Worm (Caenorhabditis elegans) whole organism, late embryonic: Measurements from ENCODE around the gene ugt-10.

Experiments
- C38D4.7 ChIP-seq: fragments of 200-800 bp; sonication (Bioruptor generic); optimal IDR thresholded peaks from 2 replicates; lab custom pipeline; 2018; ENCODE audit warnings: mild to moderate bottlenecking, missing genetic modification characterization, moderate library complexity, missing compliant biosample characterization
- F13H6.1 ChIP-seq: sonication (generic microtip); optimal IDR thresholded peaks from 2 replicates; lab custom pipeline; 2016; ENCODE audit warnings: missing genetic modification characterization, missing compliant biosample characterization
- K09A11.1 ChIP-seq: sonication (generic microtip); optimal IDR thresholded peaks from 2 replicates; lab custom pipeline; 2017; ENCODE audit warnings: antibody characterized with exemption, mild to moderate bottlenecking, missing genetic modification characterization, missing compliant biosample characterization; ENCODE audit not compliant: insufficient read depth
- T23F11.4 ChIP-seq: fragments of 200-800 bp; sonication (Bioruptor generic); optimal IDR thresholded peaks from 2 replicates; lab custom pipeline; 2018; ENCODE audit warnings: mild to moderate bottlenecking, missing genetic modification characterization, missing compliant biosample characterization
- Y22D7AL.16 ChIP-seq: sonication (generic microtip); optimal IDR thresholded peaks from 2 replicates; lab custom pipeline; 2016; ENCODE audit warnings: missing genetic modification characterization, missing compliant biosample characterization
- ama-1 ChIP-seq: fragments of 150-350 bp; optimal IDR thresholded peaks from 2 replicates; lab custom pipeline; 2014
- ceh-18 ChIP-seq: sonication (generic microtip); optimal IDR thresholded peaks from 2 replicates; lab custom pipeline; 2016; ENCODE audit warnings: missing genetic modification characterization, missing compliant biosample characterization
- ceh-19 ChIP-seq: fragments of 200-800 bp; sonication (Bioruptor generic); optimal IDR thresholded peaks from 2 replicates; lab custom pipeline; 2018; ENCODE audit warnings: mild to moderate bottlenecking, missing genetic modification characterization, missing compliant biosample characterization
- ceh-22 ChIP-seq: sonication (generic microtip); optimal IDR thresholded peaks from 2 replicates; lab custom pipeline; 2017; ENCODE audit warnings: missing biosample characterization, missing genetic modification characterization
- ceh-30 ChIP-seq: fragments of 150-350 bp; optimal IDR thresholded peaks from 2 replicates; lab custom pipeline; 2014; ENCODE audit warnings: missing biosample characterization, missing genetic modification characterization
- ceh-45 ChIP-seq: fragments of 200-800 bp; sonication (Bioruptor generic); IDR thresholded peaks from 2 replicates; pipeline ENCODE4 v1.3.6; 2022; ENCODE audit warnings: missing genetic modification reagents, missing genetic modification characterization, missing compliant biosample characterization
- che-1 ChIP-seq: sonication (generic microtip); optimal IDR thresholded peaks from 2 replicates; lab custom pipeline; 2016; ENCODE audit warnings: mild to moderate bottlenecking, missing genetic modification characterization, missing compliant biosample characterization
- dmd-4 ChIP-seq: sonication (generic microtip); optimal IDR thresholded peaks from 2 replicates; lab custom pipeline; 2016; ENCODE audit warnings: borderline replicate concordance, missing genetic modification characterization, missing compliant biosample characterization
- dve-1 ChIP-seq: sonication (generic microtip); optimal IDR thresholded peaks from 2 replicates; lab custom pipeline; 2017; ENCODE audit warnings: antibody characterized with exemption, mild to moderate bottlenecking, missing genetic modification characterization, missing compliant biosample characterization
- elt-4 ChIP-seq: sonication (generic microtip); optimal IDR thresholded peaks from 2 replicates; lab custom pipeline; 2016; ENCODE audit warnings: missing genetic modification characterization, missing compliant biosample characterization
- ets-4 ChIP-seq: sonication (generic microtip); optimal IDR thresholded peaks from 2 replicates; lab custom pipeline; 2016; ENCODE audit warnings: missing genetic modification characterization, missing compliant biosample characterization
- fax-1 ChIP-seq: sonication (generic microtip); optimal IDR thresholded peaks from 2 replicates; lab custom pipeline; 2016; ENCODE audit warnings: missing genotype, missing genetic modification characterization, missing compliant biosample characterization
- gmeb-2 ChIP-seq: sonication (generic microtip); optimal IDR thresholded peaks from 2 replicates; lab custom pipeline; 2016; ENCODE audit warnings: missing genetic modification characterization, inconsistent platforms, missing compliant biosample characterization
- hlh-13 ChIP-seq: fragments of 200-800 bp; sonication (Bioruptor generic); optimal IDR thresholded peaks from 2 replicates; lab custom pipeline; 2018; ENCODE audit warnings: mild to moderate bottlenecking, missing genetic modification characterization, missing compliant biosample characterization
- hlh-15 ChIP-seq: sonication (generic microtip); optimal IDR thresholded peaks from 2 replicates; lab custom pipeline; 2016; ENCODE audit warnings: missing genetic modification characterization, missing compliant biosample characterization
- hlh-6 ChIP-seq: sonication (generic microtip); optimal IDR thresholded peaks from 2 replicates; lab custom pipeline; 2016; ENCODE audit warnings: missing genotype, missing genetic modification characterization, missing compliant biosample characterization
- hlh-8 ChIP-seq: sonication (generic microtip); optimal IDR thresholded peaks from 2 replicates; lab custom pipeline; 2016; ENCODE audit warnings: missing genotype, missing genetic modification characterization, missing compliant biosample characterization
- lim-6 ChIP-seq: sonication (generic microtip); optimal IDR thresholded peaks from 2 replicates; lab custom pipeline; 2016; ENCODE audit warnings: missing genetic modification characterization, missing compliant biosample characterization
- lin-11 ChIP-seq: fragments of 200-800 bp; sonication (Bioruptor generic); optimal IDR thresholded peaks from 2 replicates; lab custom pipeline; 2018; ENCODE audit warnings: mild to moderate bottlenecking, missing genetic modification characterization, missing compliant biosample characterization
- madf-2 ChIP-seq: sonication (generic microtip); optimal IDR thresholded peaks from 2 replicates; lab custom pipeline; 2017; ENCODE audit warnings: missing genetic modification characterization, missing compliant biosample characterization
- nfya-1 ChIP-seq: sonication (generic microtip); optimal IDR thresholded peaks from 2 replicates; lab custom pipeline; 2017; ENCODE audit warnings: missing genetic modification characterization, mild to moderate bottlenecking, missing compliant biosample characterization, antibody characterized with exemption, moderate library complexity
- odd-2 ChIP-seq: sonication (generic microtip); optimal IDR thresholded peaks from 2 replicates; lab custom pipeline; 2017; ENCODE audit warnings: antibody characterized with exemption, mild to moderate bottlenecking, missing genetic modification characterization, missing compliant biosample characterization
- pag-3 ChIP-seq: sonication (generic microtip); optimal IDR thresholded peaks from 2 replicates; lab custom pipeline; 2016; ENCODE audit warnings: missing compliant biosample characterization, missing genetic modification characterization, borderline replicate concordance
- pat-9 ChIP-seq: fragments of 200-800 bp; sonication (Bioruptor generic); optimal IDR thresholded peaks from 2 replicates; lab custom pipeline; 2018; ENCODE audit warnings: mild to moderate bottlenecking, missing genetic modification characterization, moderate library complexity, missing compliant biosample characterization
- ref-2 ChIP-seq: sonication (generic microtip); optimal IDR thresholded peaks from 2 replicates; lab custom pipeline; 2016; ENCODE audit warnings: missing genetic modification characterization, missing compliant biosample characterization
- rnt-1 ChIP-seq: sonication (generic microtip); optimal IDR thresholded peaks from 2 replicates; lab custom pipeline; 2016; ENCODE audit warnings: missing genetic modification characterization, missing compliant biosample characterization
- sdc-2 ChIP-seq: sonication (generic microtip); optimal IDR thresholded peaks from 2 replicates; lab custom pipeline; 2016; ENCODE audit warnings: missing genotype, missing genetic modification characterization, missing compliant biosample characterization
- ttx-3 ChIP-seq: sonication (generic microtip); optimal IDR thresholded peaks from 2 replicates; lab custom pipeline; 2016; ENCODE audit warnings: missing genetic modification reagents, missing genetic modification characterization, missing compliant biosample characterization
- unc-3 ChIP-seq, 2 experiments: fragments of 200-800 bp in 1 of 2; sonication (Bioruptor generic) in 1 of 2; sonication (generic microtip) in 1 of 2; conservative IDR thresholded peaks in 1 of 2; optimal IDR thresholded peaks in 1 of 2; 2 replicates each; pipeline versions ENCODE4 v1.3.6 to Lab custom; 2016 to 2022; ENCODE audit warnings: missing compliant biosample characterization in 2 of 2, missing genetic modification characterization in 2 of 2, missing genetic modification reagents in 1 of 2
- unc-42 ChIP-seq: sonication (generic microtip); optimal IDR thresholded peaks from 2 replicates; lab custom pipeline; 2016; ENCODE audit warnings: missing genotype, missing genetic modification characterization, missing compliant biosample characterization
- unc-55 ChIP-seq: sonication (generic microtip); optimal IDR thresholded peaks from 2 replicates; lab custom pipeline; 2017; ENCODE audit warnings: missing biosample characterization, missing genetic modification reagents, missing genetic modification characterization

ugt-10 gene

ce11 chrV:4885372-4885771 is 14.5 kb downstream of the ugt-10 start, which contains the start of gene T19H12.3:
T19H12.3 (plus strand) TSS chrV:4885672.
- TF ChIP-seq hlh-13 (GFP tag; lab: Kevin White, UChicago): no peak
- TF ChIP-seq hlh-15 (tag; lab: Kevin White, UChicago): no peak
- TF ChIP-seq madf-2 (tag; lab: Kevin White, UChicago): no peak
- no peak for TF ChIP-seq ceh-22 (tag; lab: Kevin White, UChicago)
- TF ChIP-seq lin-11 (tag; lab: Kevin White, UChicago): no peak
- no peak for TF ChIP-seq ets-4 (tag; lab: Kevin White, UChicago)
- TF ChIP-seq dmd-4 (tag; lab: Kevin White, UChicago): no peak
- TF ChIP-seq ceh-18 (tag; lab: Kevin White, UChicago): no peak
- no peak for TF ChIP-seq rnt-1 (tag; lab: Kevin White, UChicago)
- TF ChIP-seq dve-1: no peak
- no peak for TF ChIP-seq ceh-30 (tag; lab: Kevin White, UChicago)
- no peak for TF ChIP-seq nfya-1 (tag; lab: Kevin White, UChicago)
- no peak for TF ChIP-seq pat-9 (tag; lab: Kevin White, UChicago)
- TF ChIP-seq sdc-2: no peak
- TF ChIP-seq hlh-6 (tag; lab: Kevin White, UChicago): no peak
- no peak for TF ChIP-seq C38D4.7 (GFP tag; lab: Kevin White, UChicago)
- no peak for TF ChIP-seq hlh-8 (tag; lab: Kevin White, UChicago)
- TF ChIP-seq ceh-45: no peak
- TF ChIP-seq fax-1 (tag; lab: Kevin White, UChicago): no peak
- TF ChIP-seq unc-42 (tag; lab: Kevin White, UChicago): no peak

- TF ChIP-seq gmeb-2 (tag; lab: Kevin White, UChicago) (no peak), elt-4 (no peak), lim-6 (no peak), hlh-6 (tag; lab: Kevin White, UChicago) (no peak), ceh-18 (tag; lab: Kevin White, UChicago) (no peak), che-1 (no peak), ref-2 (tag; lab: Kevin White, UChicago) (no peak), ceh-19 (no peak), C38D4.7 (GFP tag; lab: Kevin White, UChicago) (no peak), unc-3 (GFP tag; conservative IDR thresholded peaks at IDR 0.05; lab: Robert Waterston, UW) (no peak), unc-3 (tag; optimal IDR thresholded peaks at IDR 0.05; lab: Kevin White, UChicago) (no peak), Y22D7AL.16 (tag; lab: Kevin White, UChicago) (no peak), pag-3 (tag; lab: Kevin White, UChicago) (no peak), dmd-4 (tag; lab: Kevin White, UChicago) (no peak), unc-42 (tag; lab: Kevin White, UChicago) (no peak), K09A11.1 (tag; lab: Kevin White, UChicago) (no peak), ama-1 (no peak), nfya-1 (tag; lab: Kevin White, UChicago) (no peak), T23F11.4 (GFP tag; lab: Kevin White, UChicago) (no peak)
- TF ChIP-seq, all 69 proteins: peak for 0
Measured at ce11 chrV:4884490-4884889, 15.4 kb downstream of the ugt-10 start, which contains the start of gene T19H12.12. T19H12.12 (plus strand) TSS chrV:4884790.

- no peak for TF ChIP-seq F13H6.1
- TF ChIP-seq, all 69 proteins: peak for 0
Measured at ce11 chrV:4881377-4881776, 18.5 kb downstream of the ugt-10 start, which contains the start of gene str-32. str-32 (minus strand) TSS chrV:4881477.

DNA sequence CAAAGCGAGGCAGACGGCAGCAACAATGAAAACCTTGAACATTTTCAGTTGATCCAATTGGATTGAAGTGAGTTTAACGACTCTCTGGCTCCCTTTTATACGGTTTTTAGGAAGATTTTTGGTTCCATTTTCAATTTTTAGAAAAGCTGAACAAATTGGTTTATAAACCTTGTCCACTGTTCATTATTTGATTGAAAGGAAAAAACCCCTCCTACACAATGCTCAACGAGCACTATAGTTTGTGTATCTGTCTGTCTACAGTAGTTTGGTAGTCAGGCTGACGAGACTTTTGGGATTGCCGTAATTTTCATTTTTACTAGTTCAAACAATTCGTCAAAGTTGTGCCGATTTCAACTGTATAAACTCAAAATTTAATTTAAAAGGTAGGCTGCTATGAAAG is 20.7 kb downstream of the ugt-10 start, which contains the start of gene T19H12.15:
T19H12.15 (minus strand) TSS at position 101 of the 400 bp plus-strand sequence.
- TF ChIP-seq unc-55 (GFP tag; lab: Kevin White, UChicago) (no peak), dve-1 (no peak), ttx-3 (no peak), odd-2 (no peak)
- TF ChIP-seq, all 69 proteins: peak for 0
